Worm (Caenorhabditis elegans) whole organism, L3 larva: ENCODE measurements around the gene F55G11.7.
A peak's percentile ranks its signal among the peaks of the same experiment; 100 is the strongest.

Source experiments
- R02D3.7 ChIP-seq: fragments of 150-350 bp; optimal IDR thresholded peaks from 2 replicates; lab custom pipeline; 2014; ENCODE audit warnings: missing biosample characterization, missing genetic modification characterization
- ZK546.5 ChIP-seq: sonication (generic microtip); optimal IDR thresholded peaks from 2 replicates; lab custom pipeline; 2017; ENCODE audit warnings: missing biosample characterization, missing genetic modification characterization
- egl-5 ChIP-seq: fragments of 150-350 bp; optimal IDR thresholded peaks from 2 replicates; lab custom pipeline; 2017; ENCODE audit warnings: missing biosample characterization, missing genetic modification reagents, missing genetic modification characterization, inconsistent platforms
- elt-1 ChIP-seq: fragments of 150-350 bp; optimal IDR thresholded peaks from 2 replicates; lab custom pipeline; 2014; ENCODE audit warnings: missing biosample characterization, missing genetic modification characterization
- elt-2 ChIP-seq: sonication (generic microtip); optimal IDR thresholded peaks from 2 replicates; lab custom pipeline; 2016; ENCODE audit warnings: missing genetic modification reagents, mild to moderate bottlenecking, missing genetic modification characterization, missing compliant biosample characterization
- elt-3 ChIP-seq, 3 experiments: fragments of 150-350 bp in 1 of 3; sonication (generic microtip) in 2 of 3; optimal IDR thresholded peaks; 2 replicates in 2 of 3; 4 replicates in 1 of 3; lab custom pipeline; 2014 to 2017; ENCODE audit warnings: missing biosample characterization in 3 of 3, missing genetic modification characterization in 3 of 3
- fkh-2 ChIP-seq: fragments of 150-350 bp; optimal IDR thresholded peaks from 2 replicates; lab custom pipeline; 2014; ENCODE audit warnings: missing biosample characterization, missing genetic modification reagents, missing genetic modification characterization
- jun-1 ChIP-seq: fragments of 150-350 bp; optimal IDR thresholded peaks from 2 replicates; lab custom pipeline; 2014; ENCODE audit warnings: missing biosample characterization, missing genetic modification reagents, missing genetic modification characterization
- mdl-1 ChIP-seq: fragments of 150-350 bp; optimal IDR thresholded peaks from 2 replicates; lab custom pipeline; 2014; ENCODE audit warnings: missing biosample characterization, missing genetic modification characterization
- mml-1 ChIP-seq: fragments of 150-350 bp; sonication (generic microtip); optimal IDR thresholded peaks from 3 replicates; lab custom pipeline; 2014; ENCODE audit warnings: missing biosample characterization, missing genetic modification characterization
- nhr-11 ChIP-seq: fragments of 150-350 bp; optimal IDR thresholded peaks from 2 replicates; lab custom pipeline; 2014; ENCODE audit warnings: missing biosample characterization, missing genetic modification characterization
- nhr-23 ChIP-seq: fragments of 150-350 bp; optimal IDR thresholded peaks from 2 replicates; lab custom pipeline; 2014; ENCODE audit warnings: missing biosample characterization, missing genetic modification reagents, missing genetic modification characterization
- nhr-28 ChIP-seq: fragments of 150-350 bp; optimal IDR thresholded peaks from 2 replicates; lab custom pipeline; 2014; ENCODE audit warnings: missing biosample characterization, missing genetic modification characterization
- nhr-43 ChIP-seq: sonication (generic microtip); optimal IDR thresholded peaks from 2 replicates; lab custom pipeline; 2016; ENCODE audit warnings: mild to moderate bottlenecking, missing genetic modification characterization, missing compliant biosample characterization; ENCODE audit not compliant: poor library complexity, severe bottlenecking
- nhr-67 ChIP-seq: fragments of 150-350 bp; optimal IDR thresholded peaks from 2 replicates; lab custom pipeline; 2014; ENCODE audit warnings: missing biosample characterization, missing genetic modification characterization
- nhr-76 ChIP-seq: fragments of 150-350 bp; sonication (generic microtip); optimal IDR thresholded peaks from 5 replicates; lab custom pipeline; 2014; ENCODE audit warnings: missing biosample characterization, missing genetic modification characterization
- nhr-77 ChIP-seq: fragments of 150-350 bp; optimal IDR thresholded peaks from 2 replicates; lab custom pipeline; 2014; ENCODE audit warnings: missing biosample characterization, missing genetic modification characterization
- pha-4 ChIP-seq: fragments of 150-350 bp; optimal IDR thresholded peaks from 2 replicates; lab custom pipeline; 2014; ENCODE audit warnings: missing biosample characterization, missing genetic modification reagents, missing genetic modification characterization
- pqm-1 ChIP-seq: fragments of 150-350 bp; optimal IDR thresholded peaks from 2 replicates; lab custom pipeline; 2017; ENCODE audit warnings: missing biosample characterization, missing genetic modification characterization, inconsistent platforms
- sea-2 ChIP-seq: fragments of 150-350 bp; sonication (generic microtip); optimal IDR thresholded peaks from 4 replicates; lab custom pipeline; 2014; ENCODE audit warnings: missing biosample characterization, missing genetic modification reagents, missing genetic modification characterization
- skn-1 ChIP-seq: fragments of 150-350 bp; optimal IDR thresholded peaks from 2 replicates; lab custom pipeline; 2014; ENCODE audit warnings: missing biosample characterization, missing genetic modification characterization
- unc-39 ChIP-seq: sonication (generic microtip); optimal IDR thresholded peaks from 4 replicates; lab custom pipeline; 2017; ENCODE audit warnings: missing biosample characterization, missing genetic modification characterization
- unc-62 ChIP-seq: fragments of 150-350 bp; sonication (generic microtip); optimal IDR thresholded peaks from 4 replicates; lab custom pipeline; 2014; ENCODE audit warnings: missing biosample characterization, missing genetic modification reagents, missing genetic modification characterization
- ztf-4 ChIP-seq: fragments of 150-350 bp; optimal IDR thresholded peaks from 2 replicates; lab custom pipeline; 2014; ENCODE audit warnings: missing biosample characterization, missing genetic modification characterization

The F55G11.7 gene

DNA sequence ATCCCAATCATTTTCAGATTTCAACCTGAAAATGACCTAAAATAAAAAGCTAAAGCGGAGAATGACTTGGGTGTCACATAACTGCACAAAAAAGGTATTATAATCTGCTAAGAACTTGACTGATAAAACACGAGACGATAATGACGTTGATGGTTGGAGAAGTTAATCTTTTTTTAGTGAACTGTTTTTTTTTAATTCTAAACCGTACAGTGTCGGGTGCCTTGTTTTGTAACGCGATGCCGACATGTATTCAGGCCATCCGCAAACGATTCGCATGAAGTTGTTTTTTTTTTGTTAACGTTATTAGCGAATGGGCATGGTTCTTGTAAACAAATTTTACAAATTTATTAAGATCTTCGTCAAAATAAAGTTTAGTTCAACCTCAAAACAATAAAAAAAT, 29.1 kb downstream of the F55G11.7 start, which contains the start of gene K10D11.6:
Gene K10D11.6 (minus strand): TSS at position 101 of the 400 bp plus-strand sequence.
- TF ChIP-seq unc-39 (tag; lab: Kevin White, UChicago) = no peak
- TF ChIP-seq pqm-1 (tag; lab: Kevin White, UChicago) = peak; percentile 15
- TF ChIP-seq elt-2 = peak; percentile 46

- no peak for TF ChIP-seq jun-1 (tag; lab: Kevin White, UChicago)
- TF ChIP-seq pqm-1 (tag; lab: Kevin White, UChicago) = no peak
- TF ChIP-seq pha-4 (tag; lab: Kevin White, UChicago) = no peak
- TF ChIP-seq unc-39 (tag; lab: Kevin White, UChicago) = no peak
- no peak for TF ChIP-seq ZK546.5 (tag; lab: Kevin White, UChicago)
- TF ChIP-seq elt-1 (tag; lab: Kevin White, UChicago) = no peak
Measured at ce11 chrIV:12990638-12991037, 30.4 kb downstream of the F55G11.7 start.

DNA sequence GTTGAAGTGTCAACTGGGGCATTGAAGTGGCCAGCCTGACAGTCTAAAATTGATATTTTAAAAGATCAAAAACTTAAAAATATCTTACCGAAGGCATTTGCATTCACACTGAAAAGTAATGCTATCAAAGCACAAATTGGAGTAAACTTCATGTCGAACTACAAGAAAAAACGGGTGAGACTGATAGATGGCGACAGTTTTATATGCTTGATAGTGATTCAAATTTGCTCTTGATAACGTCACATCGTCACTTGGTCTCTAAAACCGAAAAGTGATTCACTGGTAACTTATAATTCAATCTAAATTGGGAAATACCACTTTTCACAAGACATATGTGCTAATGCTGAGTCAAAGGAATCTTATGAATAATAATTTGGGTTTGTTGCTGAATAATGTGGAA, 31.4 kb downstream of the F55G11.7 start, which contains the start of gene K10D11.5:
Gene K10D11.5 (minus strand): TSS at position 215 of the 400 bp plus-strand sequence.
- TF ChIP-seq elt-2 (peak; percentile 68), sea-2 (no peak), pha-4 (tag; lab: Kevin White, UChicago) (no peak), R02D3.7 (tag; lab: Kevin White, UChicago) (no peak), skn-1 (tag; lab: Kevin White, UChicago) (no peak), pqm-1 (tag; lab: Kevin White, UChicago) (peak; percentile 93)

ce11 chrIV:12994376-12994775, 34.1 kb downstream of the F55G11.7 start, which contains the start of gene K10D11.4:
TSS of gene K10D11.4 (minus strand) at chrIV:12994476.
- TF ChIP-seq elt-3 (tag; optimal IDR thresholded peaks at IDR 0.05; lab: Kevin White, UChicago) = no peak

ce11 chrIV:12995886-12996285, 35.6 kb downstream of the F55G11.7 start, which contains the start of gene K10D11.7:
TSS of gene K10D11.7 (minus strand) at chrIV:12995986.
- TF ChIP-seq mml-1 (tag; lab: Kevin White, UChicago) = no peak
- TF ChIP-seq nhr-28 (tag; lab: Kevin White, UChicago) = no peak
- TF ChIP-seq nhr-43 (tag; lab: Kevin White, UChicago) = no peak
- no peak for TF ChIP-seq fkh-2 (tag; lab: Kevin White, UChicago)
- TF ChIP-seq egl-5 (tag; lab: Kevin White, UChicago) = no peak
- TF ChIP-seq mdl-1 (tag; lab: Kevin White, UChicago) = no peak
- no peak for TF ChIP-seq nhr-76 (tag; lab: Kevin White, UChicago)
- no peak for TF ChIP-seq unc-39 (tag; lab: Kevin White, UChicago)
- no peak for TF ChIP-seq elt-3 (tag; optimal IDR thresholded peaks at IDR 0.05; lab: Kevin White, UChicago)
- no peak for TF ChIP-seq nhr-67 (tag; lab: Kevin White, UChicago)
- TF ChIP-seq R02D3.7 (tag; lab: Kevin White, UChicago) = no peak
- TF ChIP-seq elt-2 = no peak
- no peak for TF ChIP-seq sea-2
- no peak for TF ChIP-seq elt-1 (tag; lab: Kevin White, UChicago)
- no peak for TF ChIP-seq nhr-77 (tag; lab: Kevin White, UChicago)
- TF ChIP-seq ztf-4 = no peak
- TF ChIP-seq nhr-11 (tag; lab: Kevin White, UChicago) = no peak
- TF ChIP-seq jun-1 (tag; lab: Kevin White, UChicago) = no peak
- TF ChIP-seq, all 47 proteins: peak for 0

DNA sequence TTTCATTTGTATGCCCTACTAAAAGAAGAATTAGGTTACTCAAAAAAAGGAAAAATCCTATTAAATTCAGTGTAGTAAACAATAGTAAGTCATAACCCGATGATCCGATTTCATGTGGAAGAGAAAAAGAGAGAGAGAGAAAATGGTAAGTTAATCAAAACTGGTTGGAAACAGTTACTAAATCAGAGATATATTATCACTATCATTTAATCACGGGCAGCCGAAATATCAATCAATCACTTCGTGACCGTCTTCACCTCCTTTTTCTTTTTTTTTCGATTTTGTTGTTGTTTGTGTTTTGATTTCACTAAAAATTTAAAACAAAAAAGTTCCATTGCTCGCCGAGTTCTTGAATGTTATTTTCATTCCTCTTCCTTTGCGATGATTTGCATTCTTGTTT, 37.3 kb downstream of the F55G11.7 start:
- TF ChIP-seq unc-62 (GFP tag; lab: Kevin White, UChicago) = no peak
- TF ChIP-seq elt-3 (tag; optimal IDR thresholded peaks at IDR 0.05; lab: Kevin White, UChicago) = peak in 1 of 3 experiments; percentile 8
- TF ChIP-seq nhr-23 (tag; lab: Kevin White, UChicago) = peak; percentile 35

DNA sequence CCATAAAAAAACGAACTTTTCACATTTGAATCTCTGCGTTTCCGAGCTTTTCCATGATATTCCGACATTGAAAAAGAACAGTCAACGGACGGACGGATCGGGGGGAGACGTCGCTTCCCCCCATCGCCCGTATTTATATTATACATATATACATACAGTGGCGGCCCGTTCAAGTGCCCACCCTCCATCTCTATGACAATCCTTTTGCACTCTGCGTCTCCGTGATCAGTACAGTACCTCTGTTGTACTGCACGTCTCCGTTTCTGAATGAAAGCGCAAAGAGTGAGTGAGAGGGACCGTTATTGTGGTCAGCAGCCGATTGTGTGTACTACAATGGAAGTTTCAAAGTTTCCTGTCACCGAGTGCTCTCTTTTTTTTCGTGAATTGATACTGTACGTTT, 38.9 kb downstream of the F55G11.7 start:
- TF ChIP-seq nhr-23 (tag; lab: Kevin White, UChicago) (peak; percentile 29), skn-1 (tag; lab: Kevin White, UChicago) (no peak)
